Worm (Caenorhabditis elegans): ENCODE measurements around the gene C32D5.10.

C32D5.10 gene

DNA sequence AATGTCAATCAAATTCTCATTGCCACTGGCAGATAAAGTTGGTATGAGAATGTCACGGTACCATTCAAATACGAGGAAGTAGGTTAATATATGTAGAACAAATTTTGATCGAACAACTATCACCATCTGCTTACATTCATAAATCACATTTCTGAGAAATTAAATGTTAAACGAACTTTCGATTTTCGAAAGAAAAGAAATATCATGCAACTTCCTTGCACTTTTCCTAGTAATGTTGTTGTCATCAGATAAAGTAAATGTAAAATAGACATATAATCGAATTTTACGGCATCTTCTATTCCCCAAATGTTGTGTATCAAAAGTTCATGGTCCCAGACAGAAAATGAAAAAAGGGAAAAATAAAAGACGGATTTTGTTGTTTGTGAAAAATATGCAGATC lies 40.3 kb downstream of the C32D5.10 start:
- TF ChIP-seq lin-39 (tag; optimal IDR thresholded peaks at IDR 0.05), result no peak
- peak in 1 of 2 experiments; percentile 10 for TF ChIP-seq lsy-2 (tag; optimal IDR thresholded peaks at IDR 0.05)

DNA sequence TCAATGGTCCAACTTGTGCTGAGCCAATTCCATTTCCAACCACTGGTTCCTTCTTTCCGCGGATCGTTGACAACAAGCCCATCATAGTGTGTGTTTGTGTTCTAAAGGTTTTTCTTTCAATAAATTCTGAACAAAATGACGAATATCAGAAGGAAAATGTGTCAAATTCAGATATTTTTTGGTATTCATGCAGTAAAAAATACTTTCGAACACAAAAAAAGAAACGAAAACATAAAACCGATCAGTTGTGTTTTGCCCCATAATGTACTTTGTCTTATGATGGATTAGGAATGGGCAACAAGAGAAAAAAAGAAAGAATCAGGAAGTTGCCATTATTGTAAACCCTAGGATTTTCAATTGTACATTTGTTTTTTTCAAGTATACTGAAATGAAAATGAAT lies 42.6 kb downstream of the C32D5.10 start, which contains the start of gene glb-10:
Gene glb-10, minus strand, starts transcription at position 101 of the 400 bp plus-strand sequence.
- no peak for TF ChIP-seq R02D3.7 (tag; optimal IDR thresholded peaks at IDR 0.05)
- TF ChIP-seq nhr-11 (tag; optimal IDR thresholded peaks at IDR 0.05), result no peak
- TF ChIP-seq gmeb-1 (tag; optimal IDR thresholded peaks at IDR 0.05), result no peak
- no peak for TF ChIP-seq snpc-4 (tag; optimal IDR thresholded peaks at IDR 0.05)
- TF ChIP-seq dmd-4 (tag; optimal IDR thresholded peaks at IDR 0.05), result no peak
- no peak for TF ChIP-seq aly-2 (tag; optimal IDR thresholded peaks at IDR 0.05)
- no peak for TF ChIP-seq mbf-1 (tag; optimal IDR thresholded peaks at IDR 0.05)
- TF ChIP-seq lsy-2 (tag; optimal IDR thresholded peaks at IDR 0.05), result no peak
- no peak for TF ChIP-seq mab-5 (tag; optimal IDR thresholded peaks at IDR 0.05)
- no peak for TF ChIP-seq nhr-23 (tag; optimal IDR thresholded peaks at IDR 0.05)
- TF ChIP-seq ceh-82 (tag; optimal IDR thresholded peaks at IDR 0.05), result no peak
- no peak for TF ChIP-seq lin-13 (GFP tag; optimal IDR thresholded peaks at IDR 0.05)
- TF ChIP-seq nhr-25 (tag; optimal IDR thresholded peaks at IDR 0.05), result no peak
- TF ChIP-seq nhr-21 (tag; optimal IDR thresholded peaks at IDR 0.05), result no peak
- no peak for TF ChIP-seq elt-3 (tag; optimal IDR thresholded peaks at IDR 0.05)
- no peak for TF ChIP-seq lin-39 (tag; optimal IDR thresholded peaks at IDR 0.05)
- no peak for TF ChIP-seq unc-62 (GFP tag; optimal IDR thresholded peaks at IDR 0.05)
- TF ChIP-seq crh-2 (tag; optimal IDR thresholded peaks at IDR 0.05), result no peak
- TF ChIP-seq blmp-1 (tag; optimal IDR thresholded peaks at IDR 0.05; ENCODE audit: insufficient read depth), result no peak

DNA sequence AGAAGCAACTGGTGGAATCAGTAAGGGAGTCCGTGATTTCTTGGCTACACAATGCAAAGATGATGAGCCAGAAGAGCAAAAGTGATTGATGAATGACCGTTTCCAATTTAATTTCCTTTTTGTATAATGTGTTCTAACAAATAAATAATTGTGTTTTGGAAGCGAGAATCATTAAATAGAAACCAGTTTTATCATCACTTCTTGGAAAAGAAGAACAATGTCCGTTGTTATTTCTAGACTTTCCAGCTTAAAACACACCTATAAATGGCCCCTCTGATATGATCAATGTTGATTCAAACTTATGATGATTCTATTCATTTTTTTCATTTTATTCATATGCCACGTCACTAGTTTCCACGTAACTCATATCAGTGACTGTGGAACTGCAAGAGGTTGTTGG lies 45.7 kb downstream of the C32D5.10 start, which contains the start of gene C29F5.8:
Gene C29F5.8, plus strand, starts transcription at position 301 of the 400 bp plus-strand sequence.
- no peak for TF ChIP-seq aly-2 (tag; optimal IDR thresholded peaks at IDR 0.05)
- TF ChIP-seq nhr-237 (tag; optimal IDR thresholded peaks at IDR 0.05), result no peak
- no peak for TF ChIP-seq nhr-11 (tag; optimal IDR thresholded peaks at IDR 0.05)
- TF ChIP-seq C34F6.9 (tag; optimal IDR thresholded peaks at IDR 0.05), result no peak
- no peak for TF ChIP-seq blmp-1 (tag; optimal IDR thresholded peaks at IDR 0.05; ENCODE audit: insufficient read depth)
- no peak for TF ChIP-seq nhr-25 (tag; optimal IDR thresholded peaks at IDR 0.05)

DNA sequence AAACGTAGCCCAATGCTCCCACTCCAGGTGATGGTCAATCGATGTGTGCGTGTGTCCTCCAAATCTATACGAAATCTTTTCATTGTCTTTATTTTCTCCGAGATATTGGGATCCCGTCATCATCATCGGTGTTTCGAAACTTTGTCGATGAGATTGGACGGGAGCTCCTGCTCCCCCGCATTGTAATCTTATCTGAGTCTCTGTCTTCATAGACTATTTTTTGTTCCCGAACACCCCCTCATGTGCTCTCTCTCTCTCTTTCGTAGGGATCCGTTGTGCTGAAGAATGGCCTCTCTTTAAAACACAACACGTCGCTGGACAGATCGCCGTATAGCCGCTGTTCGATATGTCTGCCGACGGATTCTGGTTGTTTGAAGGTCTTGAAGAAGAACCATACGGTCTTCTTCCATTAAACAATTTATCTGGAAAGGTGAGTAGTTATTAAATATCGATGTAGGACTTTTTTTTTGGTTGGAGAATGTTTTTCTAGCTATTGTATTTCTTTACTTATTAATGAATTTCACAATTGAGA lies 48.5 kb downstream of the C32D5.10 start, which contains the start of gene C29F5.1:
Gene C29F5.1, plus strand, starts transcription at position 317 of the 532 bp plus-strand sequence.
- peak; percentile 6 for TF ChIP-seq sma-9 (GFP tag; optimal IDR thresholded peaks at IDR 0.05)
- TF ChIP-seq sma-9 (tag; optimal IDR thresholded peaks at IDR 0.05), result no peak
- TF ChIP-seq nhr-129 (tag; optimal IDR thresholded peaks at IDR 0.05), result peak; percentile 46
- TF ChIP-seq F13H6.1 (tag; optimal IDR thresholded peaks at IDR 0.05), result peak; percentile 11
- no peak for TF ChIP-seq nhr-12 (tag; optimal IDR thresholded peaks at IDR 0.05)
- no peak for TF ChIP-seq egl-27 (tag; optimal IDR thresholded peaks at IDR 0.05)
